Worm (Caenorhabditis elegans) whole organism, L2 larva: ENCODE data around the gene aman-1.

Experiments used
- C34F6.9 ChIP-seq: fragments of 150-350 bp; optimal IDR thresholded peaks from 2 replicates; lab custom pipeline; 2014; ENCODE audit warnings: missing biosample characterization, missing genetic modification characterization
- F13H6.1 ChIP-seq: sonication (generic microtip); optimal IDR thresholded peaks from 2 replicates; lab custom pipeline; 2016; ENCODE audit warnings: missing genetic modification characterization, missing compliant biosample characterization
- Y55F3AM.14 ChIP-seq: fragments of 200-800 bp; sonication (Bioruptor generic); optimal IDR thresholded peaks from 2 replicates; lab custom pipeline; 2018; ENCODE audit warnings: mild to moderate bottlenecking, missing genetic modification characterization, missing compliant biosample characterization
- ZK546.5 ChIP-seq: sonication (generic microtip); optimal IDR thresholded peaks from 2 replicates; lab custom pipeline; 2017; ENCODE audit warnings: missing biosample characterization, missing genetic modification characterization
- ama-1 ChIP-seq: fragments of 150-350 bp; optimal IDR thresholded peaks from 2 replicates; lab custom pipeline; 2018; ENCODE audit warnings: inconsistent platforms
- blmp-1 ChIP-seq: sonication (generic microtip); optimal IDR thresholded peaks from 2 replicates; lab custom pipeline; 2017; ENCODE audit warnings: missing genetic modification characterization, mild to moderate bottlenecking, missing compliant biosample characterization, antibody characterized with exemption, moderate library complexity; ENCODE audit not compliant: insufficient read depth
- ceh-82 ChIP-seq: fragments of 150-350 bp; optimal IDR thresholded peaks from 2 replicates; lab custom pipeline; 2014; ENCODE audit warnings: missing biosample characterization, missing genetic modification characterization
- crh-2 ChIP-seq: sonication (generic microtip); optimal IDR thresholded peaks from 2 replicates; lab custom pipeline; 2017; ENCODE audit warnings: missing biosample characterization, missing genetic modification characterization
- dmd-4 ChIP-seq: sonication (generic microtip); optimal IDR thresholded peaks from 2 replicates; lab custom pipeline; 2017; ENCODE audit warnings: missing biosample characterization, missing genetic modification characterization
- egl-27 ChIP-seq: sonication (generic microtip); optimal IDR thresholded peaks from 3 replicates; lab custom pipeline; 2017; ENCODE audit warnings: missing biosample characterization, missing genetic modification reagents, missing genetic modification characterization
- elt-1 ChIP-seq: fragments of 150-350 bp; optimal IDR thresholded peaks from 2 replicates; lab custom pipeline; 2014; ENCODE audit warnings: missing biosample characterization, missing genetic modification characterization
- fos-1 ChIP-seq: fragments of 150-350 bp; optimal IDR thresholded peaks from 2 replicates; lab custom pipeline; 2014; ENCODE audit warnings: missing biosample characterization, missing genetic modification characterization
- gmeb-1 ChIP-seq: fragments of 150-350 bp; optimal IDR thresholded peaks from 2 replicates; lab custom pipeline; 2014; ENCODE audit warnings: missing biosample characterization, missing genetic modification characterization
- lin-11 ChIP-seq: fragments of 150-350 bp; sonication (generic microtip); optimal IDR thresholded peaks from 2 replicates; lab custom pipeline; 2014; ENCODE audit warnings: missing biosample characterization, missing genetic modification characterization, inconsistent platforms, mixed read lengths
- lin-13 ChIP-seq: fragments of 150-350 bp; optimal IDR thresholded peaks from 2 replicates; lab custom pipeline; 2014; ENCODE audit warnings: missing biosample characterization, missing genetic modification reagents, missing genetic modification characterization
- lin-39 ChIP-seq: fragments of 150-350 bp; optimal IDR thresholded peaks from 2 replicates; lab custom pipeline; 2014; ENCODE audit warnings: missing biosample characterization, missing genetic modification reagents, missing genetic modification characterization
- lsy-2 ChIP-seq, 2 experiments: fragments of 150-350 bp in 1 of 2; sonication (generic microtip) in 1 of 2; optimal IDR thresholded peaks; 2 replicates each; lab custom pipeline; 2014 to 2017; ENCODE audit warnings: missing biosample characterization in 2 of 2, missing genetic modification characterization in 2 of 2
- mab-5 ChIP-seq: fragments of 150-350 bp; optimal IDR thresholded peaks from 2 replicates; lab custom pipeline; 2014; ENCODE audit warnings: missing biosample characterization, missing genetic modification characterization
- mdl-1 ChIP-seq, 2 experiments: fragments of 150-350 bp in 1 of 2; sonication (generic microtip) in 1 of 2; optimal IDR thresholded peaks; 2 replicates each; lab custom pipeline; 2017; ENCODE audit warnings: missing biosample characterization in 2 of 2, missing genetic modification characterization in 2 of 2
- nhr-11 ChIP-seq: fragments of 150-350 bp; optimal IDR thresholded peaks from 2 replicates; lab custom pipeline; 2014; ENCODE audit warnings: missing biosample characterization, missing genetic modification characterization
- nhr-129 ChIP-seq: fragments of 150-350 bp; optimal IDR thresholded peaks from 2 replicates; lab custom pipeline; 2014; ENCODE audit warnings: missing biosample characterization, missing genetic modification characterization
- nhr-21 ChIP-seq: fragments of 150-350 bp; optimal IDR thresholded peaks from 2 replicates; lab custom pipeline; 2014; ENCODE audit warnings: missing biosample characterization, missing genetic modification characterization
- nhr-23 ChIP-seq: fragments of 150-350 bp; optimal IDR thresholded peaks from 2 replicates; lab custom pipeline; 2014; ENCODE audit warnings: missing biosample characterization, missing genetic modification reagents, missing genetic modification characterization
- nhr-25 ChIP-seq: fragments of 150-350 bp; sonication (generic microtip); optimal IDR thresholded peaks from 3 replicates; lab custom pipeline; 2014; ENCODE audit warnings: missing biosample characterization, missing genetic modification characterization
- nhr-6 ChIP-seq: fragments of 150-350 bp; optimal IDR thresholded peaks from 2 replicates; lab custom pipeline; 2014; ENCODE audit warnings: missing biosample characterization, missing genetic modification characterization
- sem-4 ChIP-seq: fragments of 150-350 bp; optimal IDR thresholded peaks from 2 replicates; lab custom pipeline; 2014; ENCODE audit warnings: missing biosample characterization, missing genetic modification reagents, missing genetic modification characterization
- skn-1 ChIP-seq: sonication (generic microtip); optimal IDR thresholded peaks from 2 replicates; lab custom pipeline; 2017; ENCODE audit warnings: missing biosample characterization, missing genetic modification characterization
- sma-3 ChIP-seq: sonication (generic microtip); optimal IDR thresholded peaks from 2 replicates; lab custom pipeline; 2016; ENCODE audit warnings: missing genetic modification reagents, missing genetic modification characterization, missing compliant biosample characterization
- sma-9 ChIP-seq, 2 experiments: fragments of 150-350 bp in 1 of 2; sonication (generic microtip) in 1 of 2; optimal IDR thresholded peaks; 2 replicates each; lab custom pipeline; 2014 to 2016; ENCODE audit warnings: missing genetic modification characterization in 2 of 2, mild to moderate bottlenecking in 1 of 2, missing biosample characterization in 1 of 2, missing compliant biosample characterization in 1 of 2, missing genetic modification reagents in 1 of 2, moderate library complexity in 1 of 2
- snpc-4 ChIP-seq: fragments of 150-350 bp; optimal IDR thresholded peaks from 2 replicates; lab custom pipeline; 2014; ENCODE audit warnings: missing biosample characterization, missing genetic modification characterization
- unc-55 ChIP-seq: fragments of 150-350 bp; sonication (generic microtip); optimal IDR thresholded peaks from 3 replicates; lab custom pipeline; 2014; ENCODE audit warnings: missing biosample characterization, missing genetic modification reagents, missing genetic modification characterization
- zag-1 ChIP-seq: fragments of 150-350 bp; optimal IDR thresholded peaks from 2 replicates; lab custom pipeline; 2014; ENCODE audit warnings: missing biosample characterization, missing genetic modification characterization
- ztf-4 ChIP-seq: fragments of 150-350 bp; optimal IDR thresholded peaks from 2 replicates; lab custom pipeline; 2014; ENCODE audit warnings: missing biosample characterization, missing genetic modification characterization

Gene aman-1

ce11 chrX:4706755-4707226 lies 26.1 kb upstream of the aman-1 start, which contains the start of gene dhhc-10:
Gene dhhc-10 (plus strand): TSS chrX:4707176.
- TF ChIP-seq mab-5 (tag; lab: Kevin White, UChicago) (peak; percentile 37), unc-55 (GFP tag; lab: Kevin White, UChicago) (peak; percentile 41), lsy-2 (tag; optimal IDR thresholded peaks at IDR 0.05; lab: Kevin White, UChicago) (peak; percentile 28 to 73), sma-3 (no peak), Y55F3AM.14 (GFP tag; lab: Kevin White, UChicago) (no peak), nhr-129 (tag; lab: Kevin White, UChicago) (peak; percentile 82), lin-13 (GFP tag; lab: Kevin White, UChicago) (peak; percentile 26), fos-1 (tag; lab: Kevin White, UChicago) (peak; percentile 98), lin-11 (tag; lab: Kevin White, UChicago) (peak; percentile 10), F13H6.1 (peak; percentile 69), nhr-6 (tag; lab: Kevin White, UChicago) (no peak), C34F6.9 (tag; lab: Kevin White, UChicago) (peak; percentile 68), sma-9 (GFP tag; optimal IDR thresholded peaks at IDR 0.05; lab: Kevin White, UChicago) (peak; percentile 47), sma-9 (tag; optimal IDR thresholded peaks at IDR 0.05; lab: Kevin White, UChicago) (no peak), crh-2 (tag; lab: Kevin White, UChicago) (peak; percentile 80), gmeb-1 (peak; percentile 46)
- TF ChIP-seq, all 48 proteins: peak for 12

- TF ChIP-seq gmeb-1 (peak; percentile 75), sma-3 (peak; percentile 91), nhr-6 (tag; lab: Kevin White, UChicago) (peak; percentile 71), lin-39 (no peak), mdl-1 (tag; optimal IDR thresholded peaks at IDR 0.05; lab: Kevin White, UChicago) (peak; percentile 48 to 76), egl-27 (tag; lab: Kevin White, UChicago) (peak; percentile 79), skn-1 (tag; lab: Kevin White, UChicago) (no peak), dmd-4 (tag; lab: Kevin White, UChicago) (no peak), zag-1 (tag; lab: Kevin White, UChicago) (peak; percentile 70), fos-1 (tag; lab: Kevin White, UChicago) (peak; percentile 97), blmp-1 (tag; lab: Kevin White, UChicago) (peak; percentile 69), elt-1 (tag; lab: Kevin White, UChicago) (no peak), sem-4 (tag; lab: Kevin White, UChicago) (peak; percentile 67), ztf-4 (tag; lab: Kevin White, UChicago) (peak; percentile 43), crh-2 (tag; lab: Kevin White, UChicago) (peak; percentile 95), ZK546.5 (tag; lab: Kevin White, UChicago) (peak; percentile 51), sma-9 (GFP tag; optimal IDR thresholded peaks at IDR 0.05; lab: Kevin White, UChicago) (peak; percentile 92), sma-9 (tag; optimal IDR thresholded peaks at IDR 0.05; lab: Kevin White, UChicago) (no peak), F13H6.1 (peak; percentile 94), nhr-11 (tag; lab: Kevin White, UChicago) (no peak), ceh-82 (peak; percentile 1), C34F6.9 (tag; lab: Kevin White, UChicago) (peak; percentile 93), lsy-2 (tag; optimal IDR thresholded peaks at IDR 0.05; lab: Kevin White, UChicago) (peak; percentile 93 to 99), unc-55 (GFP tag; lab: Kevin White, UChicago) (peak; percentile 95), Y55F3AM.14 (GFP tag; lab: Kevin White, UChicago) (peak; percentile 52), nhr-25 (tag; lab: Kevin White, UChicago) (peak; percentile 90), snpc-4 (peak; percentile 66), lin-13 (GFP tag; lab: Kevin White, UChicago) (peak; percentile 88), nhr-23 (no peak), nhr-21 (tag; lab: Kevin White, UChicago) (peak; percentile 77), nhr-129 (tag; lab: Kevin White, UChicago) (peak; percentile 94), lin-11 (tag; lab: Kevin White, UChicago) (peak; percentile 79)
These were observed 21.1 kb upstream of the aman-1 start, which contains the start of the genes dnj-14 and glit-1 for ce11 chrX:4711698-4712329. Gene dnj-14 (minus strand): TSS chrX:4711748. Gene glit-1 (plus strand): TSS chrX:4712279.

ce11 chrX:4715107-4715506 lies 17.8 kb upstream of the aman-1 start, which contains the start of gene rpl-25.1:
Gene rpl-25.1 (plus strand): TSS chrX:4715178.
- TF ChIP-seq sem-4 (tag; lab: Kevin White, UChicago) = no peak
- TF ChIP-seq mdl-1 (tag; optimal IDR thresholded peaks at IDR 0.05; lab: Kevin White, UChicago) = no peak
- TF ChIP-seq C34F6.9 (tag; lab: Kevin White, UChicago) = no peak
- no peak for TF ChIP-seq ama-1 (lab: Kevin White, UChicago)
- TF ChIP-seq ztf-4 (tag; lab: Kevin White, UChicago) = no peak
- no peak for TF ChIP-seq lin-11 (tag; lab: Kevin White, UChicago)
